Worm (Caenorhabditis elegans): Measurements from ENCODE around the gene Y6D1A.1.

ce11 chrII:11790458-11790857 lies 33.0 kb downstream of the Y6D1A.1 start, which contains the start of gene F43G6.4:
- no peak for TF ChIP-seq set-16 (GFP tag; IDR thresholded peaks at IDR 0.05)
- no peak for TF ChIP-seq aly-2 (tag; optimal IDR thresholded peaks at IDR 0.05)
- TF ChIP-seq nhr-25 (tag; optimal IDR thresholded peaks at IDR 0.05; ENCODE audit: borderline replicate concordance, insufficient read depth): no peak
- TF ChIP-seq nhr-111 (GFP tag; optimal IDR thresholded peaks at IDR 0.05): no peak
- TF ChIP-seq ama-1 (optimal IDR thresholded peaks at IDR 0.05): no peak
- no peak for TF ChIP-seq ztf-11 (tag; optimal IDR thresholded peaks at IDR 0.05)
- no peak for TF ChIP-seq ces-1 (GFP tag; optimal IDR thresholded peaks at IDR 0.05)
- TF ChIP-seq lin-15B (tag; optimal IDR thresholded peaks at IDR 0.05): no peak
- no peak for TF ChIP-seq lsy-2 (tag; optimal IDR thresholded peaks at IDR 0.05)
- TF ChIP-seq pqm-1 (tag; optimal IDR thresholded peaks at IDR 0.05): no peak
- no peak for TF ChIP-seq hlh-11 (tag; optimal IDR thresholded peaks at IDR 0.05)
- TF ChIP-seq snpc-4 (tag; optimal IDR thresholded peaks at IDR 0.05): no peak
